Fruit fly (Drosophila melanogaster) whole organism, embryonic: ENCODE results near the gene CG12522.

ENCODE experiments used
- Abd-B ChIP-seq: fragments of 200-800 bp; sonication (Bioruptor generic); optimal IDR thresholded peaks from 2 replicates; lab custom pipeline; 2018; ENCODE audit warnings: missing biosample characterization, mild to moderate bottlenecking, missing genetic modification characterization, moderate library complexity
- CG6854 ChIP-seq: fragments of 200-800 bp; sonication (Bioruptor generic); optimal IDR thresholded peaks from 3 replicates; lab custom pipeline; 2017; ENCODE audit warnings: missing biosample characterization, mild to moderate bottlenecking, missing genetic modification characterization
- CG7745 ChIP-seq: fragments of 200-800 bp; sonication (Bioruptor generic); optimal IDR thresholded peaks from 2 replicates; lab custom pipeline; 2018; ENCODE audit warnings: missing biosample characterization, mild to moderate bottlenecking, missing genetic modification characterization, moderate library complexity
- CG8478 ChIP-seq: fragments of >200 bp; optimal IDR thresholded peaks from 2 replicates; lab custom pipeline; 2018
- CrebB ChIP-seq: fragments of 200-800 bp; sonication (Bioruptor generic); optimal IDR thresholded peaks from 3 replicates; lab custom pipeline; 2018; ENCODE audit warnings: missing biosample characterization, mild to moderate bottlenecking, missing genetic modification characterization
- Hr78 ChIP-seq, 2 experiments: fragments of 200-800 bp in 1 of 2; fragments of >200 bp in 1 of 2; sonication (Bioruptor generic) in 1 of 2; optimal IDR thresholded peaks; 2 replicates each; lab custom pipeline; 2017 to 2019; ENCODE audit warnings: missing biosample characterization in 2 of 2, missing genetic modification characterization in 2 of 2, mild to moderate bottlenecking in 1 of 2, moderate library complexity in 1 of 2
- Six4 ChIP-seq: fragments of 200-800 bp; sonication (Bioruptor generic); optimal IDR thresholded peaks from 2 replicates; lab custom pipeline; 2016; ENCODE audit warnings: missing biosample characterization, missing genetic modification characterization
- peb ChIP-seq: fragments of 200-800 bp; sonication (Bioruptor generic); IDR thresholded peaks from 2 replicates; pipeline ENCODE4 v1.3.6; 2022; ENCODE audit warnings: missing biosample characterization, missing genetic modification characterization
- zf30C ChIP-seq: fragments of 200-800 bp; sonication (Bioruptor generic); optimal IDR thresholded peaks from 3 replicates; lab custom pipeline; 2018; ENCODE audit warnings: missing biosample characterization, mild to moderate bottlenecking, missing genetic modification characterization

dm6 chr3L:11145065-11145464, 37.0 kb downstream of the CG12522 start:
- no peak for TF ChIP-seq CG6854 (GFP tag; lab: Kevin White, UChicago)
- no peak for TF ChIP-seq Abd-B
- no peak for TF ChIP-seq peb (GFP tag; lab: Robert Waterston, UW)
- TF ChIP-seq CG8478 (lab: Kevin White, UChicago), result no peak
- no peak for TF ChIP-seq zf30C (GFP tag; lab: Kevin White, UChicago)
- no peak for TF ChIP-seq Six4 (GFP tag; lab: Kevin White, UChicago)
- no peak for TF ChIP-seq Hr78 (GFP tag; optimal IDR thresholded peaks at IDR 0.05; lab: Kevin White, UChicago)
- no peak for TF ChIP-seq CrebB (tag; lab: Kevin White, UChicago)
- no peak for TF ChIP-seq CG7745 (tag; lab: Kevin White, UChicago)
